Worm (Caenorhabditis elegans) whole organism, L4/young adult: ENCODE measurements around the gene ZK1055.4.

ENCODE experiments used
- W03F9.2 ChIP-seq: fragments of 150-350 bp; optimal IDR thresholded peaks from 2 replicates; lab custom pipeline; 2014; ENCODE audit warnings: missing biosample characterization, missing genetic modification characterization
- dao-5 ChIP-seq: sonication (generic microtip); optimal IDR thresholded peaks from 2 replicates; lab custom pipeline; 2016; ENCODE audit warnings: missing genotype, missing genetic modification characterization, moderate library complexity, missing compliant biosample characterization

DNA sequence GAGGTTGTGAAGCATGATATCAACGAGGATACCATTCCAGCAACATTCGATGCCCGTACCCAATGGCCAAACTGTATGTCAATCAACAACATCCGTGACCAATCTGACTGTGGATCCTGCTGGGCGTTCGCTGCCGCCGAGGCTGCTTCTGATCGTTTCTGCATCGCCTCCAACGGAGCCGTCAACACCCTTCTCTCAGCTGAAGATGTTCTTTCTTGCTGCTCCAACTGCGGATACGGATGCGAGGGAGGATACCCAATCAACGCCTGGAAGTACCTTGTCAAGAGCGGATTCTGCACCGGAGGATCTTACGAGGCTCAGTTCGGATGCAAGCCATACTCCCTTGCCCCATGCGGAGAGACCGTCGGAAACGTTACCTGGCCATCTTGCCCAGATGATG is 33.1 kb downstream of the ZK1055.4 start:
- TF ChIP-seq dao-5 (tag; lab: Kevin White, UChicago) = no peak
- TF ChIP-seq W03F9.2 (tag; lab: Kevin White, UChicago) = no peak
